Worm (Caenorhabditis elegans) whole organism, L3 larva: ENCODE results near the gene R105.5.

Source experiments
- R02D3.7 ChIP-seq: fragments of 150-350 bp; optimal IDR thresholded peaks from 2 replicates; lab custom pipeline; 2014; ENCODE audit warnings: missing biosample characterization, missing genetic modification characterization
- aly-2 ChIP-seq: fragments of 150-350 bp; optimal IDR thresholded peaks from 2 replicates; lab custom pipeline; 2014; ENCODE audit warnings: missing biosample characterization, missing genetic modification characterization
- ama-1 ChIP-seq: fragments of 150-350 bp; optimal IDR thresholded peaks from 2 replicates; lab custom pipeline; 2018
- ceh-28 ChIP-seq: fragments of 150-350 bp; optimal IDR thresholded peaks from 2 replicates; lab custom pipeline; 2014; ENCODE audit warnings: missing biosample characterization, missing genetic modification reagents, missing genetic modification characterization
- ceh-9 ChIP-seq: sonication (generic microtip); optimal IDR thresholded peaks from 2 replicates; lab custom pipeline; 2018; ENCODE audit warnings: missing biosample characterization, missing genetic modification characterization
- daf-12 ChIP-seq: fragments of 150-350 bp; optimal IDR thresholded peaks from 2 replicates; lab custom pipeline; 2014; ENCODE audit warnings: missing biosample characterization, missing genetic modification reagents, missing genetic modification characterization
- egl-5 ChIP-seq: fragments of 150-350 bp; optimal IDR thresholded peaks from 2 replicates; lab custom pipeline; 2017; ENCODE audit warnings: missing biosample characterization, missing genetic modification reagents, missing genetic modification characterization, inconsistent platforms
- elt-2 ChIP-seq: sonication (generic microtip); optimal IDR thresholded peaks from 2 replicates; lab custom pipeline; 2016; ENCODE audit warnings: missing genetic modification reagents, mild to moderate bottlenecking, missing genetic modification characterization, missing compliant biosample characterization
- elt-3 ChIP-seq, 3 experiments: fragments of 150-350 bp in 1 of 3; sonication (generic microtip) in 2 of 3; optimal IDR thresholded peaks; 2 replicates in 2 of 3; 4 replicates in 1 of 3; lab custom pipeline; 2014 to 2017; ENCODE audit warnings: missing biosample characterization in 3 of 3, missing genetic modification characterization in 3 of 3
- eor-1 ChIP-seq, 2 experiments: fragments of 150-350 bp; optimal IDR thresholded peaks; 2 replicates each; lab custom pipeline; 2014 to 2018; ENCODE audit warnings: missing biosample characterization in 2 of 2, missing genetic modification characterization in 2 of 2
- fkh-10 ChIP-seq: sonication (generic microtip); optimal IDR thresholded peaks from 2 replicates; lab custom pipeline; 2017; ENCODE audit warnings: missing biosample characterization, missing genetic modification reagents, missing genetic modification characterization
- fkh-2 ChIP-seq: fragments of 150-350 bp; optimal IDR thresholded peaks from 2 replicates; lab custom pipeline; 2014; ENCODE audit warnings: missing biosample characterization, missing genetic modification reagents, missing genetic modification characterization
- fos-1 ChIP-seq: fragments of 150-350 bp; optimal IDR thresholded peaks from 2 replicates; lab custom pipeline; 2014; ENCODE audit warnings: missing biosample characterization, missing genetic modification characterization
- hmg-11 ChIP-seq: sonication (generic microtip); optimal IDR thresholded peaks from 2 replicates; lab custom pipeline; 2016; ENCODE audit warnings: missing genetic modification characterization, missing compliant biosample characterization
- jun-1 ChIP-seq: fragments of 150-350 bp; optimal IDR thresholded peaks from 2 replicates; lab custom pipeline; 2014; ENCODE audit warnings: missing biosample characterization, missing genetic modification reagents, missing genetic modification characterization
- lin-39 ChIP-seq: fragments of 150-350 bp; optimal IDR thresholded peaks from 2 replicates; lab custom pipeline; 2018; ENCODE audit warnings: missing biosample characterization, missing genetic modification reagents, missing genetic modification characterization
- lsy-12 ChIP-seq: sonication (generic microtip); optimal IDR thresholded peaks from 2 replicates; lab custom pipeline; 2016; ENCODE audit warnings: mild to moderate bottlenecking, missing genetic modification characterization, missing compliant biosample characterization
- nfya-1 ChIP-seq: sonication (generic microtip); optimal IDR thresholded peaks from 2 replicates; lab custom pipeline; 2017; ENCODE audit warnings: missing genetic modification characterization, mild to moderate bottlenecking, missing compliant biosample characterization, antibody characterized with exemption, moderate library complexity; ENCODE audit not compliant: insufficient read depth
- nhr-11 ChIP-seq: fragments of 150-350 bp; optimal IDR thresholded peaks from 2 replicates; lab custom pipeline; 2014; ENCODE audit warnings: missing biosample characterization, missing genetic modification characterization
- nhr-12 ChIP-seq: fragments of 150-350 bp; optimal IDR thresholded peaks from 2 replicates; lab custom pipeline; 2014; ENCODE audit warnings: missing biosample characterization, missing genetic modification characterization
- nhr-23 ChIP-seq: fragments of 150-350 bp; optimal IDR thresholded peaks from 2 replicates; lab custom pipeline; 2014; ENCODE audit warnings: missing biosample characterization, missing genetic modification reagents, missing genetic modification characterization
- nhr-25 ChIP-seq: sonication (generic microtip); optimal IDR thresholded peaks from 2 replicates; lab custom pipeline; 2017; ENCODE audit warnings: missing biosample characterization, missing genetic modification characterization
- nhr-28 ChIP-seq: fragments of 150-350 bp; optimal IDR thresholded peaks from 2 replicates; lab custom pipeline; 2014; ENCODE audit warnings: missing biosample characterization, missing genetic modification characterization
- nhr-43 ChIP-seq: sonication (generic microtip); optimal IDR thresholded peaks from 2 replicates; lab custom pipeline; 2016; ENCODE audit warnings: mild to moderate bottlenecking, missing genetic modification characterization, missing compliant biosample characterization; ENCODE audit not compliant: poor library complexity, severe bottlenecking
- nhr-67 ChIP-seq: fragments of 150-350 bp; optimal IDR thresholded peaks from 2 replicates; lab custom pipeline; 2014; ENCODE audit warnings: missing biosample characterization, missing genetic modification characterization
- nhr-76 ChIP-seq: fragments of 150-350 bp; sonication (generic microtip); optimal IDR thresholded peaks from 5 replicates; lab custom pipeline; 2014; ENCODE audit warnings: missing biosample characterization, missing genetic modification characterization
- pha-4 ChIP-seq: fragments of 150-350 bp; optimal IDR thresholded peaks from 2 replicates; lab custom pipeline; 2014; ENCODE audit warnings: missing biosample characterization, missing genetic modification reagents, missing genetic modification characterization
- sea-2 ChIP-seq: fragments of 150-350 bp; sonication (generic microtip); optimal IDR thresholded peaks from 4 replicates; lab custom pipeline; 2014; ENCODE audit warnings: missing biosample characterization, missing genetic modification reagents, missing genetic modification characterization
- tbx-2 ChIP-seq: sonication (generic microtip); optimal IDR thresholded peaks from 2 replicates; lab custom pipeline; 2016; ENCODE audit warnings: mild to moderate bottlenecking, missing genetic modification characterization, missing compliant biosample characterization
- unc-39 ChIP-seq: sonication (generic microtip); optimal IDR thresholded peaks from 4 replicates; lab custom pipeline; 2017; ENCODE audit warnings: missing biosample characterization, missing genetic modification characterization
- unc-62 ChIP-seq: fragments of 150-350 bp; sonication (generic microtip); optimal IDR thresholded peaks from 4 replicates; lab custom pipeline; 2014; ENCODE audit warnings: missing biosample characterization, missing genetic modification reagents, missing genetic modification characterization
- ztf-11 ChIP-seq: fragments of 150-350 bp; optimal IDR thresholded peaks from 2 replicates; lab custom pipeline; 2014; ENCODE audit warnings: missing biosample characterization, missing genetic modification characterization
- ztf-4 ChIP-seq: fragments of 150-350 bp; optimal IDR thresholded peaks from 2 replicates; lab custom pipeline; 2014; ENCODE audit warnings: missing biosample characterization, missing genetic modification characterization

The R105.5 gene

DNA sequence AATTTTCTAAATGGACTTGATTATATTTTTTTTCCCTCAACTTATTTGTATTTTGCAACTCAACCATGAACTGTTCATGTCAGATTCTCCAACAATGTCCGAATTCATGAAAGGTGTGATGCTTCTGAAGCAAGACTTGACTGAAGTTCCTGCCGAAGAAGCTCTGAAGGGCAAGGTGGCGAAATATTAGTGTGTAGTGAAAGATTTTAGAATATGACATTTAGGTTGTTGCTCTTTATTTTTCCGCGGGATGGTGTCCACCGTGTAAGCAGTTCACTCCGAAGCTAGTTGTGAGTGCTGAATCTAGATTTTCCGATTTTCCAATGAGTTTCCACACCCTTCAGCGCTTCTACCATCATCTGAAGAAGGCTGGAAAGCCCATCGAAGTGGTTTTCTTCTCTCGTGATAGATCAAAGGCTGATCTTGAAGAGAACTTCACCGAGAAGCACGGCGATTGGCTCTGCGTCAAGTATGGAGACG, 16.3 kb downstream of the R105.5 start, which contains the start of gene F29B9.5:
Gene F29B9.5 (plus strand): TSS at position 51 of the 480 bp plus-strand sequence.
- peak; percentile 78 for TF ChIP-seq ama-1 (lab: Kevin White, UChicago)
- TF ChIP-seq fkh-10 = no peak
- TF ChIP-seq, all 47 proteins: peak for 1

DNA sequence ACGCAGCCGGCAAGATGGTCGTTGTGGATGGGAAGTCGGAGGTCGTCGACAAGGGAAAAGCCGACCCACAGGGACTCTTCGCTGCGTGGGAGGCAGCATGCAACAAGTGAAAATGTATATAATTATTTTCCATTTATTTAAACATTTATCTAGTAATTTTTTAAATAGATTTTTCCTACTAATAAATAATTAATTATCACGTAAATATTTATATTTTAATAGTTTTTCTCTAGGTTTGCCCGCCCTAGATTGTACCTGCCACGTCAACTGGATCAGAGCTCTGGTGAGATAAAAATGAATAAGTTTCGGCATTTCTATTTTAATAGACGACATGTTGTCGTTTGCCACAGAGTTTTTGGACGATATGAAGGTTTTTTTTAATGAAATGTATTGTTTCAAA, 16.9 kb downstream of the R105.5 start, which contains the start of gene psr-1:
Gene psr-1 (plus strand): TSS at position 301 of the 400 bp plus-strand sequence.
- TF ChIP-seq ztf-11 (tag; lab: Kevin White, UChicago) (no peak), sea-2 (GFP tag; lab: Kevin White, UChicago) (no peak), nhr-11 (tag; lab: Kevin White, UChicago) (no peak), nhr-76 (no peak), tbx-2 (no peak), ama-1 (lab: Kevin White, UChicago) (no peak), nhr-12 (tag; lab: Kevin White, UChicago) (no peak), egl-5 (tag; lab: Kevin White, UChicago) (no peak), ceh-28 (no peak), daf-12 (tag; lab: Kevin White, UChicago) (no peak), hmg-11 (tag; lab: Kevin White, UChicago) (no peak), nhr-28 (tag; lab: Kevin White, UChicago) (no peak), lsy-12 (tag; lab: Kevin White, UChicago) (no peak), nhr-25 (tag; lab: Kevin White, UChicago) (no peak), elt-2 (tag; lab: Kevin White, UChicago) (no peak), fos-1 (no peak), unc-62 (GFP tag; lab: Kevin White, UChicago) (no peak)
- TF ChIP-seq, all 47 proteins: peak for 0

DNA sequence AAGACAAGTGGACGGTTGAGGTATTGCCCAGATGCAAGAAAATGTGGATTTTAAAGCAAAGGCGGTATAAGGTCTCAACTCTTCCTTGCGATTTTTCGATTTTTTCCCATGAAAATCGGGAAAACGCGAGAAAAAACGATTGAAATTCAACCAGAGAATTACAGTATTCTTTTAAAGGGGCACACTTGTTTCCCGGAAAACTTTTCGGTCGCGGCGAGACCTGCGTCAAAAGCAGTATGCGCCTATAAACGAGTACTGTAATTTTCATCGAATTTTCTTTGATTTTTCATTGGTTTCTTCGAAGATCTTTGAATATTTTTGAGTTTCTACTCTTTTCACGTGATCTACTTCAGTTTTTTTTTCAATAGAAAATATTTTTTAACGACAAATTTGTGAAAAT, 17.6 kb downstream of the R105.5 start:
- TF ChIP-seq eor-1 (tag; optimal IDR thresholded peaks at IDR 0.05; lab: Kevin White, UChicago) = no peak
- no peak for TF ChIP-seq unc-62 (GFP tag; lab: Kevin White, UChicago)
- no peak for TF ChIP-seq ceh-9
- TF ChIP-seq fos-1 = no peak
- no peak for TF ChIP-seq ceh-28
- no peak for TF ChIP-seq jun-1 (tag; lab: Kevin White, UChicago)
- TF ChIP-seq nhr-12 (tag; lab: Kevin White, UChicago) = no peak
- no peak for TF ChIP-seq R02D3.7 (tag; lab: Kevin White, UChicago)
- TF ChIP-seq tbx-2 = no peak
- TF ChIP-seq elt-3 (tag; optimal IDR thresholded peaks at IDR 0.05; lab: Kevin White, UChicago) = no peak
- TF ChIP-seq unc-39 = no peak
- no peak for TF ChIP-seq nhr-67 (tag; lab: Kevin White, UChicago)
- no peak for TF ChIP-seq nhr-25 (tag; lab: Kevin White, UChicago)

DNA sequence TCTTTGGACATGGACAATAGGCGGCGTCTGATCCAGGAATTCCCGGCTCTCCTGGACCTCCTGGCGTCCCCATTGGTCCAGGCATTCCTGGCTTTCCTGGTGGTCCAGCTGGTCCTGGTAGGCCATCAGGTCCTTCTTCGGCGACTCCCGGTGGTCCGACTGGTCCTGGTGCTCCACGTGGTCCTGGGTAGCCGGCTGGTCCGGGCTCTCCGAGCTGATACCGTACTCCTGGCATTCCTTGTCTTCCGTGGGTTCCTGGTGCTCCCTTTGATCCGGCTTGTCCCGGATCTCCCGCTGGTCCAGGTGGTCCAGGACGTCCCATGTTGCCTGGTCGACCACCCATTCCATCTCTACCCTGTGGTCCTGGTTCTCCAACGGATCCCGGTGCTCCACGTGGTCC, 19.9 kb downstream of the R105.5 start:
- TF ChIP-seq lin-39 (tag; lab: Kevin White, UChicago) = peak; percentile 10
- TF ChIP-seq pha-4 = no peak

DNA sequence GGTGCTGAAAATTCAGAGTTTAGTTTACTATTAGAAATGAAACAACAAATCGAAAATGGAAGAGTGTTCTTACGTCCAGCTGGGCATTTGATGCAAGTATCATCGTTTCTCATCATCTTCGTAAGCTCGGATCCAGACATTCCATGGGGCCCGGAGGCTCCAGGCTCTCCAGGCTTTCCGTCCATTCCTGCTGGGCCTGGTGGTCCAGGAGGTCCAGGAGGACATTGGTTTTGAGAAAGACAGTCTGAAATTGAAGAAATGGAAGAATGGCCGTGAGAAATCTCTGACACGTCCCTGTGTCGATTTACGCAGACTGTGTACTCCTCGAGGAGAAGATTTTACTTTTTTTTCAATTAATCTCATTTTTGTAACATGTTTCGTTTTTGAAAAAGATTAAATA, 20.3 kb downstream of the R105.5 start:
- TF ChIP-seq lsy-12 (tag; lab: Kevin White, UChicago) (no peak), fkh-2 (no peak), nfya-1 (tag; lab: Kevin White, UChicago) (no peak), pha-4 (no peak), nhr-28 (tag; lab: Kevin White, UChicago) (no peak), nhr-43 (tag; lab: Kevin White, UChicago) (no peak), nhr-23 (tag; lab: Kevin White, UChicago) (no peak), nhr-25 (tag; lab: Kevin White, UChicago) (no peak), aly-2 (tag; lab: Kevin White, UChicago) (no peak), ztf-4 (tag; lab: Kevin White, UChicago) (no peak)
- TF ChIP-seq, all 47 proteins: peak for 0
